Fruit fly (Drosophila melanogaster): ENCODE results near the gene Wnt6.
A peak's percentile ranks its signal among the peaks of the same experiment; 100 is the strongest.

- no peak for TF ChIP-seq brk (GFP tag; optimal IDR thresholded peaks at IDR 0.05)
- TF ChIP-seq br (GFP tag; optimal IDR thresholded peaks at IDR 0.05) = no peak
- no peak for TF ChIP-seq dsf (GFP tag; optimal IDR thresholded peaks at IDR 0.05; ENCODE audit: borderline replicate concordance)
- no peak for TF ChIP-seq Dfd (GFP tag; optimal IDR thresholded peaks at IDR 0.05)
- no peak for TF ChIP-seq lola (GFP tag; optimal IDR thresholded peaks at IDR 0.05)
- no peak for TF ChIP-seq CG9705 (GFP tag; optimal IDR thresholded peaks at IDR 0.05)
- TF ChIP-seq Myc (optimal IDR thresholded peaks at IDR 0.05) = peak; percentile 92
- TF ChIP-seq sage (GFP tag; optimal IDR thresholded peaks at IDR 0.05) = no peak
- TF ChIP-seq HLH106 (tag; optimal IDR thresholded peaks at IDR 0.05) = peak; percentile 19
- TF ChIP-seq h (GFP tag; optimal IDR thresholded peaks at IDR 0.05) = peak; percentile 1
- no peak for TF ChIP-seq psq (GFP tag; optimal IDR thresholded peaks at IDR 0.05)
Measured at dm6 chr2L:7387813-7388558, 54.5 kb downstream of the Wnt6 start, which contains the start of the genes CG5149 and gudu.

All from whole organism, wandering third instar larva.